Fruit fly (Drosophila melanogaster) S2 (cell line): Measurements from ENCODE around the gene CNPYb.

Source experiments
- CG8478 ChIP-seq: fragments of >200 bp; optimal IDR thresholded peaks from 2 replicates; lab custom pipeline; 2018
- CTCF ChIP-seq, 2 experiments: fragments of >200 bp; optimal IDR thresholded peaks; 2 replicates each; lab custom pipeline; 2018

The CNPYb gene

dm6 chr3L:19046389-19047042, 49.5 kb downstream of the CNPYb start:
- no peak for TF ChIP-seq CG8478 (lab: Kevin White, UChicago)
- no peak for TF ChIP-seq CTCF (optimal IDR thresholded peaks at IDR 0.05; lab: Kevin White, UChicago)

dm6 chr3L:19045299-19046025, 50.6 kb downstream of the CNPYb start, which contains the start of gene nkd:
Gene nkd (minus strand): TSS chr3L:19045449.
- TF ChIP-seq CG8478 (lab: Kevin White, UChicago) (no peak), CTCF (optimal IDR thresholded peaks at IDR 0.05; lab: Kevin White, UChicago) (no peak)
